Worm (Caenorhabditis elegans) whole organism, midembryonic: ENCODE data around the gene srg-1.

Experiments
- flt-1 ChIP-seq: fragments of 200-800 bp; sonication (Bioruptor generic); IDR thresholded peaks from 2 replicates; pipeline ENCODE4 v1.3.6; 2022; ENCODE audit warnings: missing genetic modification characterization, missing compliant biosample characterization
- med-1 ChIP-seq: sonication (generic microtip); optimal IDR thresholded peaks from 2 replicates; lab custom pipeline; 2017; ENCODE audit warnings: missing genetic modification characterization, mild to moderate bottlenecking, missing compliant biosample characterization, antibody characterized with exemption, missing genetic modification reagents; ENCODE audit not compliant: insufficient read depth
- ztf-23 ChIP-seq: fragments of 200-800 bp; sonication (Bioruptor generic); IDR thresholded peaks from 2 replicates; pipeline ENCODE4 v1.3.6; 2022; ENCODE audit warnings: missing genetic modification reagents, missing genetic modification characterization, missing compliant biosample characterization

DNA sequence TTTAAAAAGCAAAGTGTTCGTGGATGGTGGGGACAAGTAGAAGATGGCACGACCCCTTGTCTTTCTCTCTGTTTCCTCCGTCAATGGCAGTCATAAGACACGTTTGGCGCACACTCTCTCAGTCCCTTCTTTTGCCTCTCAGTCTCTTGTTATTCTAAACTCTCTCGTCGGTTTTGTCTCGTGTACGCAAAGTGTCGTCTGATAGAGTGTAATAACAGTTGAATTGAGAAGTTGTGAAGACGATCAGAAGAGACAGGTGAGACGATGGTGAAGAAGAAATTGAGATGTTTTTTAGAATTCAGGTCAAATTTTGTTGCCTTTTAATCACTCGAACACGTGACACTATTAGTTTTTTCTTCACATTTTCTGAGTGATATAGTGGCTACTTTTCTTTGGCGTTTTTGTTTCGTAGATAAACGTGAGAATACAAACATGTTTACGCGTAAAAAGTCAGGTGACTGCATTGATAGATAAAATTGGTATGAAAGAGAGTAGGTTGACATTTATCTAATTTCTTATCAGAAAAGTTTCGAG lies 45.0 kb upstream of the srg-1 start, which contains the start of gene F47D12.9:
- TF ChIP-seq med-1 (GFP tag; lab: Kevin White, UChicago) (no peak), ztf-23 (GFP tag; lab: Robert Waterston, UW) (no peak), flt-1 (GFP tag; lab: Robert Waterston, UW) (no peak)
